Fruit fly (Drosophila melanogaster) whole organism, prepupa: ENCODE data around the gene GCS2alpha.
"Not testable (repeated sequence)": the region's sequence is repeated elsewhere in the genome, so short reads cannot be mapped to it uniquely, and the experiment has no call there.

Experiments used
- Blimp-1 ChIP-seq: fragments of 200-800 bp; sonication (Bioruptor generic); optimal IDR thresholded peaks from 3 replicates; lab custom pipeline; 2017; ENCODE audit warnings: missing biosample characterization, missing genetic modification characterization, mild to moderate bottlenecking, moderate library complexity, missing genetic modification reagents
- CG10669 ChIP-seq: fragments of 200-800 bp; sonication (Bioruptor generic); optimal IDR thresholded peaks from 3 replicates; lab custom pipeline; 2018; ENCODE audit warnings: missing biosample characterization, mild to moderate bottlenecking, missing genetic modification characterization, moderate library complexity
- CG11762 ChIP-seq: fragments of 200-800 bp; sonication (Bioruptor generic); optimal IDR thresholded peaks from 3 replicates; lab custom pipeline; 2016; ENCODE audit warnings: missing biosample characterization, missing genetic modification characterization; ENCODE audit not compliant: insufficient read depth
- CG16779 ChIP-seq: fragments of 200-800 bp; sonication (Bioruptor generic); optimal IDR thresholded peaks from 3 replicates; lab custom pipeline; 2017; ENCODE audit warnings: missing biosample characterization, mild to moderate bottlenecking, missing genetic modification characterization
- CG31627 ChIP-seq: fragments of 200-800 bp; sonication (Bioruptor generic); optimal IDR thresholded peaks from 3 replicates; lab custom pipeline; 2016; ENCODE audit warnings: missing biosample characterization, missing genetic modification characterization
- CG32006 ChIP-seq: fragments of 200-800 bp; sonication (Bioruptor generic); optimal IDR thresholded peaks from 3 replicates; lab custom pipeline; 2017; ENCODE audit warnings: missing biosample characterization, mild to moderate bottlenecking, missing genetic modification characterization
- CG4318 ChIP-seq: fragments of 200-800 bp; sonication (Bioruptor generic); optimal IDR thresholded peaks from 3 replicates; lab custom pipeline; 2017; ENCODE audit warnings: missing biosample characterization, mild to moderate bottlenecking, missing genetic modification characterization
- CG6163 ChIP-seq: fragments of 200-800 bp; sonication (Bioruptor generic); IDR thresholded peaks from 3 replicates; pipeline ENCODE4 v1.3.6; 2022; ENCODE audit warnings: missing biosample characterization, missing genetic modification characterization
- CG6276 ChIP-seq: fragments of 200-800 bp; sonication (Bioruptor generic); optimal IDR thresholded peaks from 2 replicates; lab custom pipeline; 2017; ENCODE audit warnings: missing biosample characterization, mild to moderate bottlenecking, missing genetic modification characterization
- CG6792 ChIP-seq: fragments of 200-800 bp; sonication (Bioruptor generic); optimal IDR thresholded peaks from 3 replicates; lab custom pipeline; 2016; ENCODE audit warnings: missing biosample characterization, missing genetic modification characterization
- CG6808 ChIP-seq: fragments of 200-800 bp; sonication (Bioruptor generic); optimal IDR thresholded peaks from 3 replicates; lab custom pipeline; 2017; ENCODE audit warnings: missing biosample characterization, missing genetic modification characterization, mild to moderate bottlenecking, moderate library complexity, missing genetic modification reagents
- CG6854 ChIP-seq: fragments of 200-800 bp; sonication (Bioruptor generic); optimal IDR thresholded peaks from 2 replicates; lab custom pipeline; 2017; ENCODE audit warnings: missing biosample characterization, mild to moderate bottlenecking, missing genetic modification characterization
- CG8119 ChIP-seq: fragments of 200-800 bp; sonication (Bioruptor generic); IDR thresholded peaks from 3 replicates; pipeline ENCODE4 v1.3.6; 2022; ENCODE audit warnings: missing biosample characterization, missing genetic modification characterization
- Eip75B ChIP-seq: fragments of 200-800 bp; sonication (Bioruptor generic); optimal IDR thresholded peaks from 3 replicates; lab custom pipeline; 2016; ENCODE audit warnings: missing biosample characterization, missing genetic modification characterization
- Ets96B ChIP-seq: fragments of 200-800 bp; optimal IDR thresholded peaks from 2 replicates; lab custom pipeline; 2019; ENCODE audit warnings: missing biosample characterization, mild to moderate bottlenecking, missing genetic modification characterization, moderate library complexity
- Gug ChIP-seq: fragments of 200-800 bp; sonication (Bioruptor generic); IDR thresholded peaks from 2 replicates; pipeline ENCODE4 v1.3.6; 2022; ENCODE audit warnings: missing biosample characterization, missing genetic modification characterization
- Hr38 ChIP-seq: sonication (Bioruptor generic); optimal IDR thresholded peaks from 2 replicates; lab custom pipeline; 2016; ENCODE audit warnings: missing biosample characterization, missing genetic modification characterization
- Hr39 ChIP-seq: fragments of 200-800 bp; sonication (Bioruptor generic); optimal IDR thresholded peaks from 2 replicates; lab custom pipeline; 2016; ENCODE audit warnings: missing biosample characterization, missing genetic modification characterization
- Lpt ChIP-seq: fragments of 200-800 bp; sonication (Bioruptor generic); optimal IDR thresholded peaks from 3 replicates; lab custom pipeline; 2016; ENCODE audit warnings: missing biosample characterization, missing genetic modification characterization
- Smox ChIP-seq: fragments of 200-800 bp; sonication (Bioruptor generic); optimal IDR thresholded peaks from 3 replicates; lab custom pipeline; 2016; ENCODE audit warnings: missing biosample characterization, missing genetic modification characterization
- Sox102F ChIP-seq: fragments of 200-800 bp; sonication (Bioruptor generic); optimal IDR thresholded peaks from 2 replicates; lab custom pipeline; 2016; ENCODE audit warnings: missing biosample characterization, mild to moderate bottlenecking, missing genetic modification characterization
- Sox14 ChIP-seq: fragments of 200-800 bp; sonication (Bioruptor generic); optimal IDR thresholded peaks from 3 replicates; lab custom pipeline; 2016; ENCODE audit warnings: missing biosample characterization, missing genetic modification characterization
- achi ChIP-seq: fragments of 200-800 bp; sonication (Bioruptor generic); optimal IDR thresholded peaks from 3 replicates; lab custom pipeline; 2016; ENCODE audit warnings: missing biosample characterization, missing genetic modification characterization
- acj6 ChIP-seq: fragments of 200-800 bp; sonication (Bioruptor generic); optimal IDR thresholded peaks from 3 replicates; lab custom pipeline; 2016; ENCODE audit warnings: missing biosample characterization, missing genetic modification characterization
- cyc ChIP-seq: fragments of 200-800 bp; sonication (Bioruptor generic); optimal IDR thresholded peaks from 3 replicates; lab custom pipeline; 2016; ENCODE audit warnings: missing biosample characterization, missing genetic modification characterization
- dsx ChIP-seq: fragments of 200-800 bp; optimal IDR thresholded peaks from 3 replicates; lab custom pipeline; 2019; ENCODE audit warnings: missing biosample characterization, mild to moderate bottlenecking, missing genetic modification characterization, moderate library complexity; ENCODE audit not compliant: poor library complexity, severe bottlenecking
- eg ChIP-seq: fragments of 200-800 bp; sonication (Bioruptor generic); IDR thresholded peaks from 3 replicates; pipeline ENCODE4 v1.3.6; 2022; ENCODE audit warnings: missing biosample characterization, missing genetic modification characterization
- esn ChIP-seq: fragments of 200-800 bp; sonication (Bioruptor generic); optimal IDR thresholded peaks from 2 replicates; lab custom pipeline; 2016; ENCODE audit warnings: missing biosample characterization, mild to moderate bottlenecking, missing genetic modification characterization, moderate library complexity
- fd85E ChIP-seq: fragments of 200-800 bp; sonication (Bioruptor generic); optimal IDR thresholded peaks from 3 replicates; lab custom pipeline; 2016; ENCODE audit warnings: missing biosample characterization, missing genetic modification characterization
- fkh ChIP-seq: fragments of 200-800 bp; sonication (Bioruptor generic); optimal IDR thresholded peaks from 3 replicates; lab custom pipeline; 2017; ENCODE audit warnings: missing biosample characterization, mild to moderate bottlenecking, missing genetic modification characterization, moderate library complexity
- net ChIP-seq: fragments of 200-800 bp; sonication (Bioruptor generic); optimal IDR thresholded peaks from 3 replicates; lab custom pipeline; 2016; ENCODE audit warnings: missing biosample characterization, missing genetic modification characterization
- pdm3 ChIP-seq: fragments of 200-800 bp; sonication (Bioruptor generic); optimal IDR thresholded peaks from 3 replicates; lab custom pipeline; 2016; ENCODE audit warnings: missing biosample characterization, missing genetic modification characterization
- spab ChIP-seq: fragments of 200-800 bp; sonication (Bioruptor generic); optimal IDR thresholded peaks from 2 replicates; lab custom pipeline; 2017; ENCODE audit warnings: missing biosample characterization, mild to moderate bottlenecking, missing genetic modification characterization, missing genetic modification reagents
- topi ChIP-seq: fragments of 200-800 bp; sonication (Bioruptor generic); optimal IDR thresholded peaks from 3 replicates; lab custom pipeline; 2016; ENCODE audit warnings: missing biosample characterization, missing genetic modification characterization

GCS2alpha gene

dm6 chrX:21629482-21630159, 24.6 kb upstream of the GCS2alpha start, which contains the start of gene DIP1 (continued):
- peak; percentile 51 for TF ChIP-seq CG6792 (GFP tag; lab: Kevin White, UChicago)
- TF ChIP-seq Smox (GFP tag; lab: Kevin White, UChicago), result peak; percentile 73
- TF ChIP-seq Gug (GFP tag; lab: Robert Waterston, UW), result peak; percentile 61
- peak; percentile 44 for TF ChIP-seq dsx (GFP tag; lab: Kevin White, UChicago)
- TF ChIP-seq eg (GFP tag; lab: Robert Waterston, UW), result peak; percentile 33; the same call in 1 of the 3 replicates
- no peak for TF ChIP-seq fkh
- no peak for TF ChIP-seq CG4318
- peak; percentile 54 for TF ChIP-seq cyc (GFP tag; lab: Kevin White, UChicago)
- TF ChIP-seq acj6 (GFP tag; lab: Kevin White, UChicago), result peak; percentile 66

- TF ChIP-seq CG6163 (GFP tag; lab: Robert Waterston, UW), result peak; percentile 48; the same call in 1 of the 3 replicates
Observed at dm6 chrX:21623641-21624040, 18.6 kb upstream of the GCS2alpha start, which contains the start of gene CG32500. Gene CG32500 (minus strand): TSS chrX:21623750.

DNA sequence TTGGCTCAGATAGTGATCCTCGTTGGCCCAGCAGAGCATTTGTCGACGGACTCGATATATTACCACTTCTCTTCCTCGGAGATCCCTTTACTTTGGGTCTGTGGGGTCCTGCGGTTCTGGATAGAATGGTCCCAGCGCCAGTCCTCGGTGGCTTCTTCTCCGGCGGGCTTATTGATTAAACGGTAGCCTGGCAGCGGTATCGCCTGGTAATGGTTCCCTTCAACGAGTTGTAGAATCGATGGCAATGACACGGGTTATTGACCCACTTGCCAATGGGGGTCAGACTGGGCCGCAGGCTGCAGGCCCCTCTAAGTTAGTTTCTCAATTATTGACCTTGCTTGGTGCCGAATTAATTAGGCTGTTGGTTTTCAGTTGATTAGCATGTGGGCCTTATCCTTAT, 15.9 kb upstream of the GCS2alpha start, which contains the start of gene CG32819:
Gene CG32819 (minus strand): TSS at position 101 of the 400 bp plus-strand sequence.
- not testable (repeated sequence) for TF ChIP-seq topi; CG10669 (GFP tag; lab: Kevin White, UChicago); CG6854 (GFP tag; lab: Kevin White, UChicago)

DNA sequence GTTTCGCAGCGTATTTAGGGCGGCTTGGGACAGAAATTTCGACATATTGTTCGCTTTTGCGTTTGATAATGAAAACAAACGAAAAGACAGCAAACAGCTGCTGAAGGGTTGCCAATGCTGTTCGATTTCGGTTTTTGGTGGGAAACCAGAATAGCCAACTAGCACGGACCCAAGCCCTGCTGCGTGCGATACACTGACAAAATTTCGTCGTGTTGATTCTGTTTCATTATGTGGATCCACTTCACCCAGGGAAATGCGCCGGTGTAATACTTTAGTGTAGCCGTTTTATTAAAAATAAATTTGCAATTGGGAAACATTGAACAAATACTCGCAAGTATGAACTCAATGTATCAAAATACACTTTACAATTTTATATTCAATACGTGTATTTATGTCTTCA, 12.5 kb upstream of the GCS2alpha start, which contains the start of gene CG32857:
Gene CG32857 (minus strand): TSS at position 101 of the 400 bp plus-strand sequence.
- not testable (repeated sequence) for TF ChIP-seq CG8119 (GFP tag; lab: Robert Waterston, UW); pdm3; Sox14 (GFP tag; lab: Kevin White, UChicago)

DNA sequence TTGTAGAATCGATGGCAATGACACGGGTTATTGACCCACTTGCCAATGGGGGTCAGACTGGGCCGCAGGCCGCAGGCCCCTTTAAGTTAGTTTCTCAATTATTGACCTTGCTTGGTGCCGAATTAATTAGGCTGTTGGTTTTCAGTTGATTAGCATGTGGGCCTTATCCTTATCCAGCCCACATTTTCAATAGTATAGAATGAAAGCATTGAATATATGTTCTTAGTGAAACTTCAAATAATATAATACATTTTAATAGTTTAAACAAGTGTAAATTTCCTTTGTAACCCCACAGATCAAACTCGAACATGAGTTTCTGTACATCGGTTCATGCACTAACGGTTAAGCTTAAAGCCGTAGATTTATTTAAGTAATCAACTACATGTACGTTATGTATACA, 10.1 kb upstream of the GCS2alpha start, which contains the start of gene CG32820:
Gene CG32820 (minus strand): TSS at position 101 of the 400 bp plus-strand sequence.
- TF ChIP-seq Lpt; CG6808 (GFP tag; lab: Kevin White, UChicago); dsx (GFP tag; lab: Kevin White, UChicago): not testable (repeated sequence)
- TF ChIP-seq, all 60 proteins: peak for 0; not testable (repeated sequence) for 60

DNA sequence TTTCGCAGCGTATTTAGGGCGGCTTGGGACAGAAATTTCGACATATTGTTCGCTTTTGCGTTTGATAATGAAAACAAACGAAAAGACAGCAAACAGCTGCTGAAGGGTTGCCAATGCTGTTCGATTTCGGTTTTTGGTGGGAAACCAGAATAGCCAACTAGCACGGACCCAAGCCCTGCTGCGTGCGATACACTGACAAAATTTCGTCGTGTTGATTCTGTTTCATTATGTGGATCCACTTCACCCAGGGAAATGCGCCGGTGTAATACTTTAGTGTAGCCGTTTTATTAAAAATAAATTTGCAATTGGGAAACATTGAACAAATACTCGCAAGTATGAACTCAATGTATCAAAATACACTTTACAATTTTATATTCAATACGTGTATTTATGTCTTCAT, 6.4 kb upstream of the GCS2alpha start, which contains the start of gene CG33502:
Gene CG33502 (minus strand): TSS at position 101 of the 400 bp plus-strand sequence.
- TF ChIP-seq CG10669, cyc, Eip75B (GFP tag; lab: Kevin White, UChicago): not testable (repeated sequence)

DNA sequence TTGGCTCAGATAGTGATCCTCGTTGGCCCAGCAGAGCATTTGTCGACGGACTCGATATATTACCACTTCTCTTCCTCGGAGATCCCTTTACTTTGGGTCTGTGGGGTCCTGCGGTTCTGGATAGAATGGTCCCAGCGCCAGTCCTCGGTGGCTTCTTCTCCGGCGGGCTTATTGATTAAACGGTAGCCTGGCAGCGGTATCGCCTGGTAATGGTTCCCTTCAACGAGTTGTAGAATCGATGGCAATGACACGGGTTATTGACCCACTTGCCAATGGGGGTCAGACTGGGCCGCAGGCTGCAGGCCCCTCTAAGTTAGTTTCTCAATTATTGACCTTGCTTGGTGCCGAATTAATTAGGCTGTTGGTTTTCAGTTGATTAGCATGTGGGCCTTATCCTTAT, 3.8 kb upstream of the GCS2alpha start, which contains the start of gene CG17450:
Gene CG17450 (minus strand): TSS at position 101 of the 400 bp plus-strand sequence.
- not testable (repeated sequence) for TF ChIP-seq spab; Hr39 (GFP tag; lab: Kevin White, UChicago); esn (GFP tag; lab: Kevin White, UChicago)

dm6 chrX:21605514-21605913, 450 bp upstream of the GCS2alpha start:
- TF ChIP-seq CG16779 (tag; lab: Kevin White, UChicago), result no peak
- TF ChIP-seq CG31627 (GFP tag; lab: Kevin White, UChicago), result no peak
- TF ChIP-seq Gug (GFP tag; lab: Robert Waterston, UW), result no peak
- no peak for TF ChIP-seq eg (GFP tag; lab: Robert Waterston, UW)
- no peak for TF ChIP-seq Blimp-1 (GFP tag; lab: Kevin White, UChicago)
- TF ChIP-seq net (GFP tag; lab: Kevin White, UChicago), result no peak
- TF ChIP-seq Hr39 (GFP tag; lab: Kevin White, UChicago), result no peak
- TF ChIP-seq Hr38, result no peak
- no peak for TF ChIP-seq CG6792 (GFP tag; lab: Kevin White, UChicago)
- TF ChIP-seq Sox102F, result no peak
- TF ChIP-seq CG6276 (GFP tag; lab: Kevin White, UChicago), result no peak
- TF ChIP-seq CG11762, result no peak
- no peak for TF ChIP-seq achi (GFP tag; lab: Kevin White, UChicago)
- no peak for TF ChIP-seq Ets96B (tag; lab: Kevin White, UChicago)
- no peak for TF ChIP-seq fd85E (GFP tag; lab: Kevin White, UChicago)
- TF ChIP-seq CG32006 (GFP tag; lab: Kevin White, UChicago), result no peak
